Worm (Caenorhabditis elegans): ENCODE results near the gene C12D12.3.

- TF ChIP-seq unc-130 (GFP tag; optimal IDR thresholded peaks at IDR 0.05) (no peak), ceh-100 (GFP tag; IDR thresholded peaks at IDR 0.05) (no peak), Y53F4B.3 (GFP tag; IDR thresholded peaks at IDR 0.05) (no peak), nhr-90 (tag; optimal IDR thresholded peaks at IDR 0.05) (no peak), repo-1 (tag; optimal IDR thresholded peaks at IDR 0.05) (no peak), ceh-91 (GFP tag; IDR thresholded peaks at IDR 0.05) (no peak), B0035.1 (tag; optimal IDR thresholded peaks at IDR 0.05) (no peak), dpl-1 (GFP tag; optimal IDR thresholded peaks at IDR 0.05) (no peak), ama-1 (optimal IDR thresholded peaks at IDR 0.05) (no peak), ama-1 (GFP tag; optimal IDR thresholded peaks at IDR 0.05) (no peak), nfya-2 (GFP tag; IDR thresholded peaks at IDR 0.05) (no peak)
These were observed 23.3 kb upstream of the C12D12.3 start, which contains the start of the genes ZK377.15 and sax-3 for ce11 chrX:3465785-3466184.

All from whole organism, young adult.